Fruit fly (Drosophila melanogaster) whole organism, adult: ENCODE results near the gene CG43707.

ENCODE experiments used
- CG11617 ChIP-seq: fragments of 200-800 bp; sonication (Bioruptor generic); optimal IDR thresholded peaks from 2 replicates; lab custom pipeline; 2017; ENCODE audit warnings: mild to moderate bottlenecking, missing biosample characterization, missing genetic modification reagents, missing genetic modification characterization
- CG12768 ChIP-seq: fragments of 200-800 bp; sonication (Bioruptor generic); optimal IDR thresholded peaks from 2 replicates; lab custom pipeline; 2017; ENCODE audit warnings: missing biosample characterization, missing genetic modification characterization, mild to moderate bottlenecking, moderate library complexity, missing genetic modification reagents
- CG14711 ChIP-seq: fragments of 200-800 bp; sonication (Bioruptor generic); optimal IDR thresholded peaks from 2 replicates; lab custom pipeline; 2018; ENCODE audit warnings: missing biosample characterization, mild to moderate bottlenecking, missing genetic modification characterization, moderate library complexity
- CG1620 ChIP-seq: fragments of 200-800 bp; sonication (Bioruptor generic); optimal IDR thresholded peaks from 2 replicates; lab custom pipeline; 2016; ENCODE audit warnings: missing biosample characterization, missing genetic modification characterization
- CG33017 ChIP-seq: fragments of 200-800 bp; sonication (Bioruptor generic); optimal IDR thresholded peaks from 2 replicates; lab custom pipeline; 2018; ENCODE audit warnings: missing biosample characterization, mild to moderate bottlenecking, missing genetic modification characterization, moderate library complexity
- CG5204 ChIP-seq: fragments of 200-800 bp; sonication (Bioruptor generic); optimal IDR thresholded peaks from 2 replicates; lab custom pipeline; 2016; ENCODE audit warnings: missing biosample characterization, missing genetic modification characterization
- CG7045 ChIP-seq: fragments of 200-800 bp; sonication (Bioruptor generic); optimal IDR thresholded peaks from 2 replicates; lab custom pipeline; 2017; ENCODE audit warnings: missing biosample characterization, mild to moderate bottlenecking, missing genetic modification characterization
- CG7101 ChIP-seq: fragments of 200-800 bp; sonication (Bioruptor generic); optimal IDR thresholded peaks from 2 replicates; lab custom pipeline; 2018; ENCODE audit warnings: missing biosample characterization, mild to moderate bottlenecking, missing genetic modification characterization, moderate library complexity
- Clk ChIP-seq: fragments of 200-800 bp; sonication (Bioruptor generic); optimal IDR thresholded peaks from 2 replicates; lab custom pipeline; 2017; ENCODE audit warnings: missing biosample characterization, missing genetic modification characterization
- Crg-1 ChIP-seq: fragments of 200-800 bp; sonication (Bioruptor generic); optimal IDR thresholded peaks from 2 replicates; lab custom pipeline; 2016; ENCODE audit warnings: missing biosample characterization, missing genetic modification characterization
- Hr96 ChIP-seq: fragments of 200-800 bp; sonication (Bioruptor generic); optimal IDR thresholded peaks from 2 replicates; lab custom pipeline; 2016; ENCODE audit warnings: missing biosample characterization, missing genetic modification characterization
- Mnt ChIP-seq: fragments of 200-800 bp; sonication (Bioruptor generic); optimal IDR thresholded peaks from 2 replicates; lab custom pipeline; 2016; ENCODE audit warnings: missing biosample characterization, mild to moderate bottlenecking, missing genetic modification characterization
- bab1 ChIP-seq: fragments of 200-800 bp; sonication (Bioruptor generic); optimal IDR thresholded peaks from 3 replicates; lab custom pipeline; 2019; ENCODE audit warnings: missing biosample characterization, mild to moderate bottlenecking, missing genetic modification characterization, moderate library complexity
- cic ChIP-seq: fragments of 200-800 bp; sonication (Bioruptor generic); optimal IDR thresholded peaks from 2 replicates; lab custom pipeline; 2017; ENCODE audit warnings: missing biosample characterization, mild to moderate bottlenecking, missing genetic modification characterization, moderate library complexity
- cnc ChIP-seq, 2 experiments: fragments of >200 bp; optimal IDR thresholded peaks; 2 replicates each; lab custom pipeline; 2017
- kay ChIP-seq: fragments of 200-800 bp; sonication (Bioruptor generic); peaks from one replicate; lab custom pipeline; 2016; ENCODE audit warnings: missing biosample characterization, missing genetic modification characterization, borderline replicate concordance
- ovo ChIP-seq: fragments of 200-800 bp; sonication (Bioruptor generic); optimal IDR thresholded peaks from 2 replicates; lab custom pipeline; 2016; ENCODE audit warnings: missing biosample characterization, missing genetic modification characterization
- pad ChIP-seq: fragments of 200-800 bp; sonication (Bioruptor generic); optimal IDR thresholded peaks from 3 replicates; lab custom pipeline; 2017; ENCODE audit warnings: missing biosample characterization, missing genetic modification characterization, mild to moderate bottlenecking, moderate library complexity, missing genetic modification reagents
- tj ChIP-seq: fragments of 200-800 bp; sonication (Bioruptor generic); optimal IDR thresholded peaks from 3 replicates; lab custom pipeline; 2017; ENCODE audit warnings: missing biosample characterization, mild to moderate bottlenecking, missing genetic modification characterization, moderate library complexity
- toe ChIP-seq: fragments of 200-800 bp; sonication (Bioruptor generic); optimal IDR thresholded peaks from 2 replicates; lab custom pipeline; 2016; ENCODE audit warnings: missing biosample characterization, missing genetic modification characterization

Gene CG43707

dm6 chr2L:3781132-3781877 lies 24.2 kb downstream of the CG43707 start:
- no peak for TF ChIP-seq Clk (GFP tag; lab: Kevin White, UChicago)
- no peak for TF ChIP-seq Hr96 (GFP tag; lab: Kevin White, UChicago)
- no peak for TF ChIP-seq pad
- no peak for TF ChIP-seq kay (GFP tag; lab: Kevin White, UChicago)
- TF ChIP-seq tj (GFP tag; lab: Kevin White, UChicago), result no peak
- TF ChIP-seq CG11617, result no peak
- TF ChIP-seq Mnt, result no peak
- no peak for TF ChIP-seq ovo (GFP tag; lab: Kevin White, UChicago)
- TF ChIP-seq Crg-1 (GFP tag; lab: Kevin White, UChicago), result no peak
- TF ChIP-seq CG12768, result no peak
- no peak for TF ChIP-seq CG14711 (tag; lab: Kevin White, UChicago)
- TF ChIP-seq CG7101, result no peak
- no peak for TF ChIP-seq cic (GFP tag; lab: Kevin White, UChicago)
- no peak for TF ChIP-seq CG7045
- no peak for TF ChIP-seq toe (GFP tag; lab: Kevin White, UChicago)
- no peak for TF ChIP-seq cnc (optimal IDR thresholded peaks at IDR 0.05; lab: Kevin White, UChicago)
- no peak for TF ChIP-seq bab1
- TF ChIP-seq CG33017 (tag; lab: Kevin White, UChicago), result no peak
- no peak for TF ChIP-seq CG5204 (GFP tag; lab: Kevin White, UChicago)
- no peak for TF ChIP-seq CG1620 (GFP tag; lab: Kevin White, UChicago)

- no peak for TF ChIP-seq cnc (optimal IDR thresholded peaks at IDR 0.05; lab: Kevin White, UChicago)
- no peak for TF ChIP-seq CG14711 (tag; lab: Kevin White, UChicago)
- no peak for TF ChIP-seq ovo (GFP tag; lab: Kevin White, UChicago)
- no peak for TF ChIP-seq Crg-1 (GFP tag; lab: Kevin White, UChicago)
- no peak for TF ChIP-seq bab1
Observed at dm6 chr2L:3784268-3784997, 27.4 kb downstream of the CG43707 start, which contains the start of gene CG31960. Gene CG31960, plus strand, starts transcription at chr2L:3784947.

dm6 chr2L:3785402-3785801 lies 28.3 kb downstream of the CG43707 start:
- TF ChIP-seq CG14711 (tag; lab: Kevin White, UChicago), result no peak
- no peak for TF ChIP-seq CG5204 (GFP tag; lab: Kevin White, UChicago)
- TF ChIP-seq pad, result no peak
- TF ChIP-seq ovo (GFP tag; lab: Kevin White, UChicago), result no peak
- no peak for TF ChIP-seq CG12768
- no peak for TF ChIP-seq Clk (GFP tag; lab: Kevin White, UChicago)
- TF ChIP-seq CG7101, result no peak
- TF ChIP-seq tj (GFP tag; lab: Kevin White, UChicago), result no peak
- TF ChIP-seq CG7045, result no peak
- no peak for TF ChIP-seq toe (GFP tag; lab: Kevin White, UChicago)
- TF ChIP-seq Hr96 (GFP tag; lab: Kevin White, UChicago), result no peak
- TF ChIP-seq cic (GFP tag; lab: Kevin White, UChicago), result no peak
- TF ChIP-seq Crg-1 (GFP tag; lab: Kevin White, UChicago), result no peak
- no peak for TF ChIP-seq CG33017 (tag; lab: Kevin White, UChicago)
- TF ChIP-seq CG1620 (GFP tag; lab: Kevin White, UChicago), result no peak
- no peak for TF ChIP-seq bab1
- TF ChIP-seq cnc (optimal IDR thresholded peaks at IDR 0.05; lab: Kevin White, UChicago), result no peak
- TF ChIP-seq CG11617, result no peak
- TF ChIP-seq kay (GFP tag; lab: Kevin White, UChicago), result no peak
- no peak for TF ChIP-seq Mnt

- TF ChIP-seq CG33017 (tag; lab: Kevin White, UChicago) (no peak), Clk (GFP tag; lab: Kevin White, UChicago) (no peak), kay (GFP tag; lab: Kevin White, UChicago) (peak; percentile 53), CG5204 (GFP tag; lab: Kevin White, UChicago) (peak; percentile 67), cnc (optimal IDR thresholded peaks at IDR 0.05; lab: Kevin White, UChicago) (no peak), ovo (GFP tag; lab: Kevin White, UChicago) (peak; percentile 65), bab1 (no peak), pad (peak; percentile 18), toe (GFP tag; lab: Kevin White, UChicago) (peak; percentile 43), CG1620 (GFP tag; lab: Kevin White, UChicago) (peak; percentile 82), cic (GFP tag; lab: Kevin White, UChicago) (no peak), Crg-1 (GFP tag; lab: Kevin White, UChicago) (peak; percentile 71), CG7101 (peak; percentile 73), CG7045 (no peak), CG11617 (no peak), CG12768 (no peak), Mnt (peak; percentile 58), tj (GFP tag; lab: Kevin White, UChicago) (no peak), CG14711 (tag; lab: Kevin White, UChicago) (no peak), Hr96 (GFP tag; lab: Kevin White, UChicago) (peak; percentile 55)
Observed at dm6 chr2L:3786246-3786645, 29.2 kb downstream of the CG43707 start.

dm6 chr2L:3787028-3787427 lies 30.0 kb downstream of the CG43707 start, which contains the start of gene bark:
Gene bark, plus strand, starts transcription at chr2L:3787167.
- TF ChIP-seq Crg-1 (GFP tag; lab: Kevin White, UChicago), result no peak
- peak; percentile 65 for TF ChIP-seq cic (GFP tag; lab: Kevin White, UChicago)
- TF ChIP-seq bab1, result peak; percentile 68
- no peak for TF ChIP-seq CG14711 (tag; lab: Kevin White, UChicago)
- TF ChIP-seq CG33017 (tag; lab: Kevin White, UChicago), result peak; percentile 32
- no peak for TF ChIP-seq ovo (GFP tag; lab: Kevin White, UChicago)
- TF ChIP-seq CG12768, result peak; percentile 46
- no peak for TF ChIP-seq CG11617
- no peak for TF ChIP-seq toe (GFP tag; lab: Kevin White, UChicago)
- no peak for TF ChIP-seq cnc (optimal IDR thresholded peaks at IDR 0.05; lab: Kevin White, UChicago)
- TF ChIP-seq Mnt, result peak; percentile 45
- no peak for TF ChIP-seq pad
- peak; percentile 11 for TF ChIP-seq tj (GFP tag; lab: Kevin White, UChicago)
- no peak for TF ChIP-seq kay (GFP tag; lab: Kevin White, UChicago)
- peak; percentile 13 for TF ChIP-seq CG1620 (GFP tag; lab: Kevin White, UChicago)
